Fruit fly (Drosophila melanogaster) whole organism, adult: ENCODE data around the gene CG13920.

ENCODE experiments used
- CG14711 ChIP-seq: fragments of 200-800 bp; sonication (Bioruptor generic); optimal IDR thresholded peaks from 2 replicates; lab custom pipeline; 2018; ENCODE audit warnings: missing biosample characterization, mild to moderate bottlenecking, missing genetic modification characterization, moderate library complexity
- CG1620 ChIP-seq: fragments of 200-800 bp; sonication (Bioruptor generic); optimal IDR thresholded peaks from 2 replicates; lab custom pipeline; 2016; ENCODE audit warnings: missing biosample characterization, missing genetic modification characterization
- CG7045 ChIP-seq: fragments of 200-800 bp; sonication (Bioruptor generic); optimal IDR thresholded peaks from 2 replicates; lab custom pipeline; 2017; ENCODE audit warnings: missing biosample characterization, mild to moderate bottlenecking, missing genetic modification characterization
- CG7101 ChIP-seq: fragments of 200-800 bp; sonication (Bioruptor generic); optimal IDR thresholded peaks from 2 replicates; lab custom pipeline; 2018; ENCODE audit warnings: missing biosample characterization, mild to moderate bottlenecking, missing genetic modification characterization, moderate library complexity
- Crg-1 ChIP-seq: fragments of 200-800 bp; sonication (Bioruptor generic); optimal IDR thresholded peaks from 2 replicates; lab custom pipeline; 2016; ENCODE audit warnings: missing biosample characterization, missing genetic modification characterization
- ovo ChIP-seq: fragments of 200-800 bp; sonication (Bioruptor generic); optimal IDR thresholded peaks from 2 replicates; lab custom pipeline; 2016; ENCODE audit warnings: missing biosample characterization, missing genetic modification characterization

- no peak for TF ChIP-seq CG7101 (tag; lab: Kevin White, UChicago)
- no peak for TF ChIP-seq CG1620
- no peak for TF ChIP-seq ovo (GFP tag; lab: Kevin White, UChicago)
- no peak for TF ChIP-seq Crg-1
- TF ChIP-seq CG14711 (tag; lab: Kevin White, UChicago) = no peak
- no peak for TF ChIP-seq CG7045 (GFP tag; lab: Kevin White, UChicago)
These were observed 25.6 kb downstream of the CG13920 start, which contains the start of gene CG7991 for dm6 chr3L:1674381-1674780.
